Fruit fly (Drosophila melanogaster) whole organism, embryonic: ENCODE measurements around the gene CG13917.

Experiments used
- Atf6 ChIP-seq: fragments of 200-800 bp; sonication (Bioruptor generic); IDR thresholded peaks from 2 replicates; pipeline ENCODE4 v1.3.6; 2022; ENCODE audit warnings: missing biosample characterization, missing genetic modification characterization
- B-H1 ChIP-seq: fragments of 200-800 bp; sonication (Bioruptor generic); IDR thresholded peaks from 3 replicates; pipeline ENCODE4 v1.3.6; 2022; ENCODE audit warnings: missing biosample characterization, missing genetic modification characterization
- Bdp1 ChIP-seq: fragments of 200-800 bp; sonication (Bioruptor generic); optimal IDR thresholded peaks from 3 replicates; lab custom pipeline; 2016; ENCODE audit warnings: missing biosample characterization, missing genetic modification characterization
- CG10543 ChIP-seq: fragments of 200-800 bp; sonication (Bioruptor generic); optimal IDR thresholded peaks from 3 replicates; lab custom pipeline; 2017; ENCODE audit warnings: missing biosample characterization, mild to moderate bottlenecking, missing genetic modification characterization, moderate library complexity
- CG10959 ChIP-seq: fragments of 200-800 bp; sonication (Bioruptor generic); IDR thresholded peaks from 2 replicates; pipeline ENCODE4 v1.3.6; 2022; ENCODE audit warnings: missing biosample characterization, missing genetic modification characterization
- CG11398 ChIP-seq: fragments of 200-800 bp; sonication (Bioruptor generic); optimal IDR thresholded peaks from 2 replicates; lab custom pipeline; 2016; ENCODE audit warnings: missing biosample characterization, missing genetic modification characterization
- CG12155 ChIP-seq: fragments of 200-800 bp; sonication (Bioruptor generic); optimal IDR thresholded peaks from 3 replicates; lab custom pipeline; 2016; ENCODE audit warnings: missing biosample characterization, missing genetic modification characterization
- CG13296 ChIP-seq: fragments of 200-800 bp; sonication (Bioruptor generic); optimal IDR thresholded peaks from 3 replicates; lab custom pipeline; 2018; ENCODE audit warnings: missing biosample characterization, mild to moderate bottlenecking, missing genetic modification characterization
- CG13775 ChIP-seq: fragments of 200-800 bp; sonication (Bioruptor generic); optimal IDR thresholded peaks from 3 replicates; lab custom pipeline; 2017; ENCODE audit warnings: missing biosample characterization, mild to moderate bottlenecking, missing genetic modification characterization
- CG17385 ChIP-seq: fragments of 200-800 bp; sonication (Bioruptor generic); optimal IDR thresholded peaks from 3 replicates; lab custom pipeline; 2018; ENCODE audit warnings: missing biosample characterization, mild to moderate bottlenecking, missing genetic modification characterization
- CG2678 ChIP-seq: fragments of 200-800 bp; sonication (Bioruptor generic); optimal IDR thresholded peaks from 3 replicates; lab custom pipeline; 2019; ENCODE audit warnings: missing biosample characterization, mild to moderate bottlenecking, missing genetic modification characterization, moderate library complexity
- CG34376 ChIP-seq: fragments of 200-800 bp; sonication (Bioruptor generic); optimal IDR thresholded peaks from 2 replicates; lab custom pipeline; 2018; ENCODE audit warnings: missing biosample characterization, mild to moderate bottlenecking, missing genetic modification characterization
- CG34422 ChIP-seq: fragments of 200-800 bp; sonication (Bioruptor generic); IDR thresholded peaks from 3 replicates; pipeline ENCODE4 v1.3.6; 2022; ENCODE audit warnings: missing biosample characterization, missing genetic modification characterization
- CG6175 ChIP-seq: fragments of 200-800 bp; sonication (Bioruptor generic); IDR thresholded peaks from 3 replicates; pipeline ENCODE4 v1.3.6; 2022; ENCODE audit warnings: missing biosample characterization, missing genetic modification characterization
- CG7271 ChIP-seq: fragments of 200-800 bp; sonication (Bioruptor generic); optimal IDR thresholded peaks from 2 replicates; lab custom pipeline; 2018; ENCODE audit warnings: missing biosample characterization, mild to moderate bottlenecking, missing genetic modification characterization, moderate library complexity
- CG7786 ChIP-seq: fragments of 200-800 bp; sonication (Bioruptor generic); optimal IDR thresholded peaks from 2 replicates; lab custom pipeline; 2016; ENCODE audit warnings: missing biosample characterization, missing genetic modification characterization
- CG7987 ChIP-seq: fragments of 200-800 bp; sonication (Bioruptor generic); optimal IDR thresholded peaks from 2 replicates; lab custom pipeline; 2018; ENCODE audit warnings: missing biosample characterization, mild to moderate bottlenecking, missing genetic modification characterization, moderate library complexity
- CrebB ChIP-seq: fragments of 200-800 bp; sonication (Bioruptor generic); optimal IDR thresholded peaks from 3 replicates; lab custom pipeline; 2018; ENCODE audit warnings: missing biosample characterization, mild to moderate bottlenecking, missing genetic modification characterization
- Doc3 ChIP-seq: fragments of 200-800 bp; sonication (Bioruptor generic); IDR thresholded peaks from 3 replicates; pipeline ENCODE4 v1.3.6; 2022; ENCODE audit warnings: missing biosample characterization, missing genetic modification characterization; ENCODE audit not compliant: partially characterized antibody
- Dref ChIP-seq: fragments of 200-800 bp; sonication (Bioruptor generic); IDR thresholded peaks from 2 replicates; pipeline ENCODE4 v1.3.6; 2022; ENCODE audit warnings: missing biosample characterization, missing genetic modification characterization
- ERR ChIP-seq: fragments of 200-800 bp; sonication (Bioruptor generic); optimal IDR thresholded peaks from 2 replicates; lab custom pipeline; 2016; ENCODE audit warnings: missing biosample characterization, missing genetic modification characterization
- Fer2 ChIP-seq: fragments of 200-800 bp; sonication (Bioruptor generic); optimal IDR thresholded peaks from 2 replicates; lab custom pipeline; 2018; ENCODE audit warnings: missing biosample characterization, mild to moderate bottlenecking, missing genetic modification characterization, moderate library complexity
- H15 ChIP-seq: fragments of 200-800 bp; sonication (Bioruptor generic); IDR thresholded peaks from 3 replicates; pipeline ENCODE4 v1.3.6; 2022; ENCODE audit warnings: missing biosample characterization, missing genetic modification characterization
- HLH3B ChIP-seq: fragments of 200-800 bp; sonication (Bioruptor generic); IDR thresholded peaks from 2 replicates; pipeline ENCODE4 v1.3.6; 2022; ENCODE audit warnings: missing biosample characterization, missing genetic modification characterization
- Hey ChIP-seq: fragments of 200-800 bp; sonication (Bioruptor generic); optimal IDR thresholded peaks from 3 replicates; lab custom pipeline; 2018; ENCODE audit warnings: missing biosample characterization, mild to moderate bottlenecking, missing genetic modification characterization
- Hmr ChIP-seq: fragments of 200-800 bp; sonication (Bioruptor generic); optimal IDR thresholded peaks from 3 replicates; lab custom pipeline; 2017; ENCODE audit warnings: mild to moderate bottlenecking, missing biosample characterization, missing genetic modification reagents, missing genetic modification characterization
- NC2α ChIP-seq: fragments of 200-800 bp; sonication (Bioruptor generic); optimal IDR thresholded peaks from 2 replicates; lab custom pipeline; 2016; ENCODE audit warnings: missing biosample characterization, missing genetic modification characterization
- NC2β ChIP-seq: fragments of 200-800 bp; sonication (Bioruptor generic); optimal IDR thresholded peaks from 2 replicates; lab custom pipeline; 2016; ENCODE audit warnings: missing biosample characterization, missing genetic modification characterization
- Nf-YC ChIP-seq: fragments of 200-800 bp; optimal IDR thresholded peaks from 3 replicates; lab custom pipeline; 2019; ENCODE audit warnings: missing biosample characterization, mild to moderate bottlenecking, missing genetic modification characterization, moderate library complexity
- Rfx ChIP-seq: fragments of 200-800 bp; sonication (Bioruptor generic); IDR thresholded peaks from 2 replicates; pipeline ENCODE4 v1.3.6; 2022; ENCODE audit warnings: missing biosample characterization, missing genetic modification characterization
- ap ChIP-seq: fragments of 200-800 bp; sonication (Bioruptor generic); IDR thresholded peaks from 2 replicates; pipeline ENCODE4 v1.3.6; 2022; ENCODE audit warnings: missing biosample characterization, missing genetic modification characterization
- bigmax ChIP-seq: fragments of 200-800 bp; sonication (Bioruptor generic); optimal IDR thresholded peaks from 2 replicates; lab custom pipeline; 2018; ENCODE audit warnings: missing biosample characterization, mild to moderate bottlenecking, missing genetic modification characterization
- bowl ChIP-seq: fragments of 200-800 bp; sonication (Bioruptor generic); IDR thresholded peaks from 2 replicates; pipeline ENCODE4 v1.3.6; 2022; ENCODE audit warnings: missing biosample characterization, missing genetic modification characterization
- crc ChIP-seq: fragments of 200-800 bp; sonication (Bioruptor generic); optimal IDR thresholded peaks from 2 replicates; lab custom pipeline; 2016; ENCODE audit warnings: missing biosample characterization, missing genetic modification characterization
- croc ChIP-seq: fragments of 200-800 bp; sonication (Bioruptor generic); conservative IDR thresholded peaks from 3 replicates; pipeline ENCODE4 v1.3.6; 2022; ENCODE audit warnings: missing biosample characterization, missing genetic modification characterization
- dmrt99B ChIP-seq: fragments of 200-800 bp; sonication (Bioruptor generic); optimal IDR thresholded peaks from 2 replicates; lab custom pipeline; 2018; ENCODE audit warnings: missing biosample characterization, mild to moderate bottlenecking, missing genetic modification characterization, moderate library complexity
- dpn ChIP-seq, 2 experiments: fragments of 200-800 bp; sonication (Bioruptor generic); optimal IDR thresholded peaks; 3 replicates each; lab custom pipeline; 2016; ENCODE audit warnings: missing biosample characterization in 2 of 2, missing genetic modification characterization in 2 of 2
- fd96Cb ChIP-seq: fragments of 200-800 bp; sonication (Bioruptor generic); optimal IDR thresholded peaks from 2 replicates; lab custom pipeline; 2018; ENCODE audit warnings: missing biosample characterization, mild to moderate bottlenecking, missing genetic modification characterization, moderate library complexity
- ftz-f1 ChIP-seq: fragments of 200-800 bp; sonication (Bioruptor generic); optimal IDR thresholded peaks from 2 replicates; lab custom pipeline; 2016; ENCODE audit warnings: missing biosample characterization, missing genetic modification characterization
- lilli ChIP-seq: fragments of 200-800 bp; sonication (Bioruptor generic); optimal IDR thresholded peaks from 3 replicates; lab custom pipeline; 2016; ENCODE audit warnings: missing biosample characterization, missing genetic modification characterization
- lov ChIP-seq, 2 experiments: fragments of 200-800 bp in 1 of 2; fragments of >200 bp in 1 of 2; sonication (Bioruptor generic) in 1 of 2; IDR thresholded peaks in 1 of 2; optimal IDR thresholded peaks in 1 of 2; 2 replicates in 1 of 2; 3 replicates in 1 of 2; pipeline versions ENCODE4 v1.3.6 to Lab custom; 2017 to 2022; ENCODE audit warnings: missing biosample characterization in 1 of 2, missing genetic modification characterization in 1 of 2
- mam ChIP-seq: fragments of 200-800 bp; sonication (Bioruptor generic); optimal IDR thresholded peaks from 3 replicates; lab custom pipeline; 2016; ENCODE audit warnings: missing biosample characterization, missing genetic modification characterization
- psq ChIP-seq: fragments of 200-800 bp; sonication (Bioruptor generic); optimal IDR thresholded peaks from 2 replicates; lab custom pipeline; 2017; ENCODE audit warnings: missing biosample characterization, missing genetic modification characterization
- sima ChIP-seq: fragments of 200-800 bp; sonication (Bioruptor generic); optimal IDR thresholded peaks from 2 replicates; lab custom pipeline; 2016; ENCODE audit warnings: missing biosample characterization, missing genetic modification characterization
- slp2 ChIP-seq: fragments of 200-800 bp; sonication (Bioruptor generic); optimal IDR thresholded peaks from 2 replicates; lab custom pipeline; 2016; ENCODE audit warnings: missing biosample characterization, missing genetic modification characterization
- tna ChIP-seq: fragments of 200-800 bp; sonication (Bioruptor generic); IDR thresholded peaks from 2 replicates; pipeline ENCODE4 v1.3.6; 2022; ENCODE audit warnings: missing biosample characterization, missing genetic modification characterization; ENCODE audit not compliant: partially characterized antibody
- unpg ChIP-seq: fragments of 200-800 bp; sonication (Bioruptor generic); optimal IDR thresholded peaks from 3 replicates; lab custom pipeline; 2018; ENCODE audit warnings: missing biosample characterization, mild to moderate bottlenecking, missing genetic modification characterization, moderate library complexity
- wor ChIP-seq: fragments of 200-800 bp; sonication (Bioruptor generic); IDR thresholded peaks from 2 replicates; pipeline ENCODE4 v1.3.6; 2022; ENCODE audit warnings: missing biosample characterization, missing genetic modification characterization
- z ChIP-seq: fragments of 200-800 bp; sonication (Bioruptor generic); IDR thresholded peaks from 3 replicates; pipeline ENCODE4 v1.3.6; 2022; ENCODE audit warnings: missing biosample characterization, missing genetic modification characterization

The CG13917 gene

dm6 chr3L:1591692-1592371 lies 15.3 kb downstream of the CG13917 start (continued):
- TF ChIP-seq CrebB (tag; lab: Kevin White, UChicago): peak; percentile 75
- TF ChIP-seq CG11398 (GFP tag; lab: Kevin White, UChicago): peak; percentile 43
- no peak for TF ChIP-seq H15 (GFP tag; lab: Robert Waterston, UW)
- peak; percentile 39 for TF ChIP-seq ERR (GFP tag; lab: Kevin White, UChicago)
- TF ChIP-seq tna: no peak
- TF ChIP-seq NC2β: peak; percentile 13
- peak; percentile 96 for TF ChIP-seq CG7987 (GFP tag; lab: Kevin White, UChicago)
- TF ChIP-seq CG17385: peak; percentile 59
- TF ChIP-seq CG7271 (tag; lab: Kevin White, UChicago): no peak
- no peak for TF ChIP-seq lov (optimal IDR thresholded peaks at IDR 0.05; lab: Kevin White, UChicago)
- TF ChIP-seq lov (GFP tag; IDR thresholded peaks at IDR 0.05; lab: Robert Waterston, UW): 0 out of 3 replicates have a peak, but pooled peaks have one; percentile 31
- peak; percentile 82 for TF ChIP-seq CG10543
- no peak for TF ChIP-seq dmrt99B
- TF ChIP-seq Atf6 (GFP tag; lab: Robert Waterston, UW): peak; percentile 92
- TF ChIP-seq dpn (GFP tag; optimal IDR thresholded peaks at IDR 0.05; lab: Kevin White, UChicago): peak in 1 of 2 experiments; percentile 78
- peak; percentile 94 for TF ChIP-seq Hmr (GFP tag; lab: Kevin White, UChicago)
- TF ChIP-seq slp2: no peak
- peak; percentile 32 for TF ChIP-seq ftz-f1 (GFP tag; lab: Kevin White, UChicago)
- no peak for TF ChIP-seq bowl
- peak; percentile 84 for TF ChIP-seq Fer2 (tag; lab: Kevin White, UChicago)
- peak; percentile 88 for TF ChIP-seq CG2678 (tag; lab: Kevin White, UChicago)
- TF ChIP-seq CG13296 (GFP tag; lab: Kevin White, UChicago): peak; percentile 83
- TF ChIP-seq CG34422 (GFP tag; lab: Robert Waterston, UW): no peak
- peak; percentile 6 for TF ChIP-seq psq
- TF ChIP-seq fd96Cb (tag; lab: Kevin White, UChicago): peak; percentile 19
- peak; percentile 46 for TF ChIP-seq CG12155 (GFP tag; lab: Kevin White, UChicago)
- peak; percentile 83 for TF ChIP-seq CG34376 (GFP tag; lab: Kevin White, UChicago)
- TF ChIP-seq Bdp1 (GFP tag; lab: Kevin White, UChicago): peak; percentile 37
- no peak for TF ChIP-seq sima (GFP tag; lab: Kevin White, UChicago)
- no peak for TF ChIP-seq Doc3 (GFP tag; lab: Robert Waterston, UW)
- TF ChIP-seq CG6175 (GFP tag; lab: Robert Waterston, UW): peak; percentile 26; the same call in 1 of the 3 replicates
- peak; percentile 62 for TF ChIP-seq mam (GFP tag; lab: Kevin White, UChicago)
- TF ChIP-seq ap (GFP tag; lab: Robert Waterston, UW): no peak
- TF ChIP-seq z (GFP tag; lab: Robert Waterston, UW): 0 out of 3 replicates have a peak, but pooled peaks have one; percentile 34
- TF ChIP-seq HLH3B (GFP tag; lab: Robert Waterston, UW): peak; percentile 27; the same call in 1 of the 2 replicates
- TF ChIP-seq crc (GFP tag; lab: Kevin White, UChicago): peak; percentile 71
- peak; percentile 49 for TF ChIP-seq lilli (GFP tag; lab: Kevin White, UChicago)
- TF ChIP-seq B-H1: no peak; the same call in 2 of the 3 replicates
- peak; percentile 65 for TF ChIP-seq bigmax (GFP tag; lab: Kevin White, UChicago)
- peak; percentile 65 for TF ChIP-seq unpg
- TF ChIP-seq CG7786 (GFP tag; lab: Kevin White, UChicago): peak; percentile 38
- TF ChIP-seq Nf-YC: no peak
- peak; percentile 82 for TF ChIP-seq Rfx (GFP tag; lab: Robert Waterston, UW)
- no peak for TF ChIP-seq wor (GFP tag; lab: Robert Waterston, UW)
- TF ChIP-seq Dref: no peak
- peak; percentile 17 for TF ChIP-seq CG13775
- TF ChIP-seq Hey (tag; lab: Kevin White, UChicago): peak; percentile 77
- no peak for TF ChIP-seq CG10959 (GFP tag; lab: Robert Waterston, UW)
- peak; percentile 5 for TF ChIP-seq NC2α
- no peak for TF ChIP-seq croc
